Worm (Caenorhabditis elegans): Measurements from ENCODE around the gene his-38.

his-38 gene

DNA sequence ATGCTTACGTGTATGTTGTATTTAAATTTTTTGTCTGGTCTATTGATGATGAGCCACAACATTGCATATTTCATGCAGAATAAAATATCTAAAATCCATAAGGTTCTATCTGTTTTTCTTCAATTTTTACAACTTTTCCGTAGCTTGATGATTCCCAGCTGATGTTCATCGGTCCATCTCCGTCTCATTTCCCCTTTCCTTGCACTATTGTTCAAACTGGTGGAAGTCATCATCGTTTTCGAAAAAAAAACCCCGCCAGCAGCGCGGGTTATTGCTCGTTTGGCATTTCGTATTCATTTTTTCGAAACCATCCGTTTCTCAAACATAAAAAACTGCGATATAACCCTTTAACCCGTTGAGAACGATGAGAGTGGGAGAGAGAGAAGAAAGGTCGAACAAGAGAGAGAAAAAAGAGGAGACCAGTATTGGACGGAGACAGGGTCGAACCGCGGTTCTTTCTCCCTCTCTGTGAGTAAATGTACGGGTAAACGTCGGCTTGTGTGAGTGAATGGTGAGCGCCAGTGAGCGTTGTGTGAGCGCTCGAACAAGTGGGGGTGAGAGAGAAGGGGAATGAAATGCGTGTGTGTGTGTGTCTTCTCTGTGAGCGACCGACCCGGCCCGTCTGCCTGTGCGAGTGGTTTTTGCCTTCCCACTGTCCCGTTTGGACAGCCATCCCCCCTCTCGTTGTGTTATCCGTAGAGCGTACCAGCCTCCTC lies 44.9 kb downstream of the his-38 start (continued):
- TF ChIP-seq let-607 (tag; optimal IDR thresholded peaks at IDR 0.05): peak; percentile 2 to 61
- no peak for TF ChIP-seq athp-1 (tag; optimal IDR thresholded peaks at IDR 0.05)
- no peak for TF ChIP-seq Y95B8A.8 (GFP tag; IDR thresholded peaks at IDR 0.05)
- peak; percentile 89 for TF ChIP-seq B0336.3 (GFP tag; IDR thresholded peaks at IDR 0.05)
- TF ChIP-seq hmg-1.2 (GFP tag; IDR thresholded peaks at IDR 0.05): peak; percentile 77
- no peak for TF ChIP-seq ekl-4 (GFP tag; IDR thresholded peaks at IDR 0.05)
- no peak for TF ChIP-seq F10E7.11 (tag; optimal IDR thresholded peaks at IDR 0.05)
- TF ChIP-seq him-1 (tag; optimal IDR thresholded peaks at IDR 0.05): no peak
- TF ChIP-seq mxl-1 (tag; optimal IDR thresholded peaks at IDR 0.05): no peak
- no peak for TF ChIP-seq ceh-58 (GFP tag; IDR thresholded peaks at IDR 0.05)
- TF ChIP-seq ccch-3 (GFP tag; optimal IDR thresholded peaks at IDR 0.05): no peak
- no peak for TF ChIP-seq tlf-1 (GFP tag; optimal IDR thresholded peaks at IDR 0.05)
- no peak for TF ChIP-seq akir-1 (GFP tag; optimal IDR thresholded peaks at IDR 0.05)
- TF ChIP-seq lin-40 (tag; optimal IDR thresholded peaks at IDR 0.05): peak; percentile 90
- no peak for TF ChIP-seq hrde-1 (tag; optimal IDR thresholded peaks at IDR 0.05; ENCODE audit: borderline replicate concordance)
- no peak for TF ChIP-seq madf-6 (GFP tag; IDR thresholded peaks at IDR 0.05)
- peak; percentile 96 for TF ChIP-seq K12H6.12 (tag; optimal IDR thresholded peaks at IDR 0.05)
- TF ChIP-seq hlh-26 (GFP tag; conservative IDR thresholded peaks at IDR 0.05): no peak
- TF ChIP-seq ztf-3 (GFP tag; optimal IDR thresholded peaks at IDR 0.05): no peak
- TF ChIP-seq ztf-28 (GFP tag; IDR thresholded peaks at IDR 0.05): no peak
- no peak for TF ChIP-seq fkh-3 (tag; optimal IDR thresholded peaks at IDR 0.05)
- peak; percentile 7 for TF ChIP-seq mes-4 (tag; optimal IDR thresholded peaks at IDR 0.05)
- TF ChIP-seq ztf-25 (GFP tag; IDR thresholded peaks at IDR 0.05): no peak
- peak; percentile 72 for TF ChIP-seq cebp-1 (GFP tag; IDR thresholded peaks at IDR 0.05)
- TF ChIP-seq cebp-1 (tag; optimal IDR thresholded peaks at IDR 0.05): peak; percentile 89
- TF ChIP-seq bed-2 (GFP tag; IDR thresholded peaks at IDR 0.05): no peak
- peak; percentile 93 for TF ChIP-seq ceh-27 (GFP tag; optimal IDR thresholded peaks at IDR 0.05)
- TF ChIP-seq chd-7 (tag; optimal IDR thresholded peaks at IDR 0.05): peak; percentile 64
- TF ChIP-seq die-1 (tag; optimal IDR thresholded peaks at IDR 0.05): peak; percentile 56
- TF ChIP-seq pha-4 (tag; optimal IDR thresholded peaks at IDR 0.05): peak; percentile 38
- TF ChIP-seq gei-17 (GFP tag; optimal IDR thresholded peaks at IDR 0.05): peak; percentile 80
- peak; percentile 51 for TF ChIP-seq B0035.1 (tag; optimal IDR thresholded peaks at IDR 0.05)
- peak; percentile 69 for TF ChIP-seq madf-10 (tag; optimal IDR thresholded peaks at IDR 0.05)
- no peak for TF ChIP-seq rec-8 (tag; optimal IDR thresholded peaks at IDR 0.05)
- no peak for TF ChIP-seq sdz-38 (tag; optimal IDR thresholded peaks at IDR 0.05)
- TF ChIP-seq F23B12.7 (tag; optimal IDR thresholded peaks at IDR 0.05; ENCODE audit: insufficient read depth): peak; percentile 53
- TF ChIP-seq rcor-1 (GFP tag; IDR thresholded peaks at IDR 0.05): peak; percentile 77
- peak; percentile 71 for TF ChIP-seq ZK185.1 (tag; optimal IDR thresholded peaks at IDR 0.05; ENCODE audit: poor library complexity, severe bottlenecking)
- no peak for TF ChIP-seq nhr-27 (tag; optimal IDR thresholded peaks at IDR 0.05)
- no peak for TF ChIP-seq F33H1.4 (GFP tag; IDR thresholded peaks at IDR 0.05)
- no peak for TF ChIP-seq lag-1 (GFP tag; IDR thresholded peaks at IDR 0.05)
- peak; percentile 95 for TF ChIP-seq nhr-80 (tag; optimal IDR thresholded peaks at IDR 0.05)
- TF ChIP-seq zfh-2 (GFP tag; conservative IDR thresholded peaks at IDR 0.05): peak; percentile 98
- 0 out of 2 replicates have a peak, but pooled peaks have one; percentile 16 for TF ChIP-seq egl-18 (GFP tag; IDR thresholded peaks at IDR 0.05)
- no peak for TF ChIP-seq F37B4.10 (GFP tag; IDR thresholded peaks at IDR 0.05)
- peak; percentile 76 for TF ChIP-seq pbrm-1 (GFP tag; IDR thresholded peaks at IDR 0.05)
- TF ChIP-seq zim-3 (tag; optimal IDR thresholded peaks at IDR 0.05): no peak
- TF ChIP-seq dpl-1 (GFP tag; optimal IDR thresholded peaks at IDR 0.05): no peak
